Worm (Caenorhabditis elegans): ENCODE data around the gene R02E12.4.

ce11 chrX:3958252-3958651 lies 46.9 kb upstream of the R02E12.4 start, which contains the start of gene lin-18:
- no peak for TF ChIP-seq fkh-8 (tag; optimal IDR thresholded peaks at IDR 0.05)
- TF ChIP-seq ceh-82 (tag; optimal IDR thresholded peaks at IDR 0.05) = no peak
- no peak for TF ChIP-seq lin-13 (GFP tag; optimal IDR thresholded peaks at IDR 0.05)
- TF ChIP-seq dpl-1 (GFP tag; optimal IDR thresholded peaks at IDR 0.05) = no peak
- no peak for TF ChIP-seq efl-1 (optimal IDR thresholded peaks at IDR 0.05)
- TF ChIP-seq efl-1 (GFP tag; optimal IDR thresholded peaks at IDR 0.05 in 1 of 2) = no peak
- no peak for TF ChIP-seq tlp-1 (tag; optimal IDR thresholded peaks at IDR 0.05)
- no peak for TF ChIP-seq fos-1 (tag; optimal IDR thresholded peaks at IDR 0.05)
- no peak for TF ChIP-seq ztf-4 (tag; optimal IDR thresholded peaks at IDR 0.05)
- no peak for TF ChIP-seq sox-4 (tag; optimal IDR thresholded peaks at IDR 0.05)
- TF ChIP-seq tbx-2 (tag; optimal IDR thresholded peaks at IDR 0.05) = no peak
- no peak for TF ChIP-seq egl-13 (tag; optimal IDR thresholded peaks at IDR 0.05)

Measured in whole organism, L1 larva.